Fruit fly (Drosophila melanogaster) whole organism, embryonic: ENCODE results near the gene CG14153.

ENCODE experiments used
- Adf1 ChIP-seq: fragments of 200-800 bp; sonication (Bioruptor generic); IDR thresholded peaks from 2 replicates; pipeline ENCODE4 v1.3.6; 2022; ENCODE audit warnings: missing biosample characterization, missing genetic modification characterization
- Antp ChIP-seq: fragments of 200-800 bp; sonication (Bioruptor generic); optimal IDR thresholded peaks from 3 replicates; lab custom pipeline; 2016; ENCODE audit warnings: missing biosample characterization, missing genetic modification characterization
- CG10209 ChIP-seq: fragments of 200-800 bp; sonication (Bioruptor generic); optimal IDR thresholded peaks from 3 replicates; lab custom pipeline; 2017; ENCODE audit warnings: missing biosample characterization, mild to moderate bottlenecking, missing genetic modification characterization, missing genetic modification reagents
- CG10543 ChIP-seq: fragments of 200-800 bp; sonication (Bioruptor generic); optimal IDR thresholded peaks from 3 replicates; lab custom pipeline; 2017; ENCODE audit warnings: missing biosample characterization, mild to moderate bottlenecking, missing genetic modification characterization, moderate library complexity
- CG11085 ChIP-seq: fragments of 200-800 bp; sonication (Bioruptor generic); IDR thresholded peaks from 2 replicates; pipeline ENCODE4 v1.3.6; 2022; ENCODE audit warnings: missing biosample characterization, missing genetic modification characterization
- CG11398 ChIP-seq: fragments of 200-800 bp; sonication (Bioruptor generic); optimal IDR thresholded peaks from 2 replicates; lab custom pipeline; 2016; ENCODE audit warnings: missing biosample characterization, missing genetic modification characterization
- CG11456 ChIP-seq: fragments of 200-800 bp; sonication (Bioruptor generic); IDR thresholded peaks from 3 replicates; pipeline ENCODE4 v1.3.6; 2022; ENCODE audit warnings: missing biosample characterization, missing genetic modification characterization
- CG12659 ChIP-seq: fragments of 200-800 bp; sonication (Bioruptor generic); optimal IDR thresholded peaks from 3 replicates; lab custom pipeline; 2017; ENCODE audit warnings: mild to moderate bottlenecking, missing biosample characterization, missing genetic modification reagents, missing genetic modification characterization
- CG12744 ChIP-seq: fragments of 200-800 bp; sonication (Bioruptor generic); optimal IDR thresholded peaks from 2 replicates; lab custom pipeline; 2016; ENCODE audit warnings: missing biosample characterization, missing genetic modification characterization
- CG15601 ChIP-seq: fragments of 200-800 bp; sonication (Bioruptor generic); optimal IDR thresholded peaks from 3 replicates; lab custom pipeline; 2019; ENCODE audit warnings: missing biosample characterization, mild to moderate bottlenecking, missing genetic modification characterization, moderate library complexity
- CG17361 ChIP-seq: fragments of 200-800 bp; sonication (Bioruptor generic); IDR thresholded peaks from 3 replicates; pipeline ENCODE4 v1.3.6; 2022; ENCODE audit warnings: missing biosample characterization, missing genetic modification characterization
- CG18599 ChIP-seq: fragments of 200-800 bp; sonication (Bioruptor generic); optimal IDR thresholded peaks from 3 replicates; lab custom pipeline; 2017; ENCODE audit warnings: missing biosample characterization, missing genetic modification characterization, mild to moderate bottlenecking, moderate library complexity, missing genetic modification reagents
- CG2202 ChIP-seq: fragments of 200-800 bp; sonication (Bioruptor generic); optimal IDR thresholded peaks from 2 replicates; lab custom pipeline; 2018; ENCODE audit warnings: missing biosample characterization, mild to moderate bottlenecking, missing genetic modification characterization
- CG2712 ChIP-seq: fragments of 200-800 bp; optimal IDR thresholded peaks from 3 replicates; lab custom pipeline; 2019; ENCODE audit warnings: missing biosample characterization, mild to moderate bottlenecking, missing genetic modification characterization, moderate library complexity
- CG31365 ChIP-seq: fragments of 200-800 bp; sonication (Bioruptor generic); optimal IDR thresholded peaks from 2 replicates; lab custom pipeline; 2018; ENCODE audit warnings: missing biosample characterization, mild to moderate bottlenecking, missing genetic modification characterization
- CG3407 ChIP-seq: fragments of 200-800 bp; sonication (Bioruptor generic); optimal IDR thresholded peaks from 2 replicates; lab custom pipeline; 2018; ENCODE audit warnings: missing biosample characterization, mild to moderate bottlenecking, missing genetic modification characterization
- CG43689 ChIP-seq: fragments of 200-800 bp; sonication (Bioruptor generic); IDR thresholded peaks from 2 replicates; pipeline ENCODE4 v1.3.6; 2022; ENCODE audit warnings: missing biosample characterization, missing genetic modification characterization
- CG7987 ChIP-seq: fragments of 200-800 bp; sonication (Bioruptor generic); optimal IDR thresholded peaks from 2 replicates; lab custom pipeline; 2018; ENCODE audit warnings: missing biosample characterization, mild to moderate bottlenecking, missing genetic modification characterization, moderate library complexity
- CG8388 ChIP-seq: fragments of 200-800 bp; sonication (Bioruptor generic); optimal IDR thresholded peaks from 2 replicates; lab custom pipeline; 2019; ENCODE audit warnings: missing biosample characterization, mild to moderate bottlenecking, missing genetic modification characterization, moderate library complexity
- CG9797 ChIP-seq: fragments of 200-800 bp; sonication (Bioruptor generic); optimal IDR thresholded peaks from 3 replicates; lab custom pipeline; 2018; ENCODE audit warnings: missing biosample characterization, mild to moderate bottlenecking, missing genetic modification characterization
- CrebB ChIP-seq: fragments of 200-800 bp; sonication (Bioruptor generic); optimal IDR thresholded peaks from 3 replicates; lab custom pipeline; 2018; ENCODE audit warnings: missing biosample characterization, mild to moderate bottlenecking, missing genetic modification characterization
- Doc3 ChIP-seq: fragments of 200-800 bp; sonication (Bioruptor generic); IDR thresholded peaks from 3 replicates; pipeline ENCODE4 v1.3.6; 2022; ENCODE audit warnings: missing biosample characterization, missing genetic modification characterization; ENCODE audit not compliant: partially characterized antibody
- Eip74EF ChIP-seq, 2 experiments: fragments of 200-800 bp in 1 of 2; fragments of >200 bp in 1 of 2; sonication (Bioruptor generic) in 1 of 2; optimal IDR thresholded peaks; 2 replicates each; lab custom pipeline; 2017 to 2019; ENCODE audit warnings: missing biosample characterization in 2 of 2, missing genetic modification characterization in 2 of 2, mild to moderate bottlenecking in 1 of 2, moderate library complexity in 1 of 2
- Ets65A ChIP-seq: fragments of 200-800 bp; sonication (Bioruptor generic); peaks from one replicate; lab custom pipeline; 2016; ENCODE audit warnings: missing biosample characterization, missing genetic modification characterization
- Gsc ChIP-seq: fragments of 200-800 bp; sonication (Bioruptor generic); IDR thresholded peaks from 2 replicates; pipeline ENCODE4 v1.3.6; 2022; ENCODE audit warnings: missing biosample characterization, missing genetic modification characterization
- H15 ChIP-seq: fragments of 200-800 bp; sonication (Bioruptor generic); IDR thresholded peaks from 3 replicates; pipeline ENCODE4 v1.3.6; 2022; ENCODE audit warnings: missing biosample characterization, missing genetic modification characterization
- HLH3B ChIP-seq: fragments of 200-800 bp; sonication (Bioruptor generic); IDR thresholded peaks from 2 replicates; pipeline ENCODE4 v1.3.6; 2022; ENCODE audit warnings: missing biosample characterization, missing genetic modification characterization
- Nf-YA ChIP-seq: fragments of 200-800 bp; sonication (Bioruptor generic); IDR thresholded peaks from 2 replicates; pipeline ENCODE4 v1.3.6; 2022; ENCODE audit warnings: missing biosample characterization, missing genetic modification characterization
- bigmax ChIP-seq: fragments of 200-800 bp; sonication (Bioruptor generic); optimal IDR thresholded peaks from 2 replicates; lab custom pipeline; 2018; ENCODE audit warnings: missing biosample characterization, mild to moderate bottlenecking, missing genetic modification characterization
- br ChIP-seq: fragments of >200 bp; optimal IDR thresholded peaks from 2 replicates; lab custom pipeline; 2017
- crol ChIP-seq: fragments of 200-800 bp; sonication (Bioruptor generic); IDR thresholded peaks from 2 replicates; pipeline ENCODE4 v1.3.6; 2022; ENCODE audit warnings: missing biosample characterization, missing genetic modification characterization
- dmrt99B ChIP-seq: fragments of 200-800 bp; sonication (Bioruptor generic); optimal IDR thresholded peaks from 2 replicates; lab custom pipeline; 2018; ENCODE audit warnings: missing biosample characterization, mild to moderate bottlenecking, missing genetic modification characterization, moderate library complexity
- fd3F ChIP-seq: fragments of 200-800 bp; sonication (Bioruptor generic); optimal IDR thresholded peaks from 2 replicates; lab custom pipeline; 2018; ENCODE audit warnings: missing biosample characterization, mild to moderate bottlenecking, missing genetic modification characterization, moderate library complexity
- fd96Cb ChIP-seq: fragments of 200-800 bp; sonication (Bioruptor generic); optimal IDR thresholded peaks from 2 replicates; lab custom pipeline; 2018; ENCODE audit warnings: missing biosample characterization, mild to moderate bottlenecking, missing genetic modification characterization, moderate library complexity
- h ChIP-seq: fragments of >200 bp; optimal IDR thresholded peaks from 2 replicates; lab custom pipeline; 2017
- hth ChIP-seq: fragments of >200 bp; optimal IDR thresholded peaks from 2 replicates; lab custom pipeline; 2017; ENCODE audit warnings: inconsistent platforms
- lov ChIP-seq, 2 experiments: fragments of 200-800 bp in 1 of 2; fragments of >200 bp in 1 of 2; sonication (Bioruptor generic) in 1 of 2; IDR thresholded peaks in 1 of 2; optimal IDR thresholded peaks in 1 of 2; 2 replicates in 1 of 2; 3 replicates in 1 of 2; pipeline versions ENCODE4 v1.3.6 to Lab custom; 2017 to 2022; ENCODE audit warnings: missing biosample characterization in 1 of 2, missing genetic modification characterization in 1 of 2
- mam ChIP-seq: fragments of 200-800 bp; sonication (Bioruptor generic); optimal IDR thresholded peaks from 3 replicates; lab custom pipeline; 2016; ENCODE audit warnings: missing biosample characterization, missing genetic modification characterization
- mirr ChIP-seq: fragments of 200-800 bp; sonication (Bioruptor generic); optimal IDR thresholded peaks from 3 replicates; lab custom pipeline; 2018; ENCODE audit warnings: missing biosample characterization, mild to moderate bottlenecking, missing genetic modification characterization
- nom ChIP-seq: fragments of 200-800 bp; sonication (Bioruptor generic); optimal IDR thresholded peaks from 2 replicates; lab custom pipeline; 2017; ENCODE audit warnings: missing biosample characterization, missing genetic modification characterization, mild to moderate bottlenecking, moderate library complexity, missing genetic modification reagents
- pita ChIP-seq: fragments of 200-800 bp; sonication (Bioruptor generic); optimal IDR thresholded peaks from 2 replicates; lab custom pipeline; 2017; ENCODE audit warnings: missing biosample characterization, mild to moderate bottlenecking, missing genetic modification characterization
- pros ChIP-seq: fragments of 200-800 bp; sonication (Bioruptor generic); optimal IDR thresholded peaks from 3 replicates; lab custom pipeline; 2019; ENCODE audit warnings: missing biosample characterization, mild to moderate bottlenecking, missing genetic modification characterization, moderate library complexity
- psq ChIP-seq: fragments of 200-800 bp; sonication (Bioruptor generic); optimal IDR thresholded peaks from 2 replicates; lab custom pipeline; 2017; ENCODE audit warnings: missing biosample characterization, missing genetic modification characterization
- ranshi ChIP-seq: fragments of 200-800 bp; sonication (Bioruptor generic); IDR thresholded peaks from 2 replicates; pipeline ENCODE4 v1.3.6; 2022; ENCODE audit warnings: missing biosample characterization, missing genetic modification characterization
- sc ChIP-seq, 3 experiments: fragments of >200 bp in 2 of 3; fragments of 200-800 bp in 1 of 3; sonication (Bioruptor generic) in 1 of 3; optimal IDR thresholded peaks; 2 replicates in 2 of 3; 3 replicates in 1 of 3; lab custom pipeline; 2017; ENCODE audit warnings: mild to moderate bottlenecking in 1 of 3, missing biosample characterization in 1 of 3, missing genetic modification characterization in 1 of 3, missing genetic modification reagents in 1 of 3
- sd ChIP-seq: fragments of 200-800 bp; sonication (Bioruptor generic); optimal IDR thresholded peaks from 3 replicates; lab custom pipeline; 2018; ENCODE audit warnings: missing biosample characterization, mild to moderate bottlenecking, missing genetic modification characterization, moderate library complexity
- so ChIP-seq: fragments of 200-800 bp; sonication (Bioruptor generic); IDR thresholded peaks from 3 replicates; pipeline ENCODE4 v1.3.6; 2022; ENCODE audit warnings: missing biosample characterization, missing genetic modification characterization
- sob ChIP-seq: fragments of 200-800 bp; sonication (Bioruptor generic); IDR thresholded peaks from 2 replicates; pipeline ENCODE4 v1.3.6; 2022; ENCODE audit warnings: missing biosample characterization, missing genetic modification characterization
- stwl ChIP-seq: fragments of 200-800 bp; sonication (Bioruptor generic); optimal IDR thresholded peaks from 3 replicates; lab custom pipeline; 2018; ENCODE audit warnings: missing biosample characterization, mild to moderate bottlenecking, missing genetic modification characterization, moderate library complexity
- yki ChIP-seq: fragments of >200 bp; optimal IDR thresholded peaks from 3 replicates; lab custom pipeline; 2018

Gene CG14153

DNA sequence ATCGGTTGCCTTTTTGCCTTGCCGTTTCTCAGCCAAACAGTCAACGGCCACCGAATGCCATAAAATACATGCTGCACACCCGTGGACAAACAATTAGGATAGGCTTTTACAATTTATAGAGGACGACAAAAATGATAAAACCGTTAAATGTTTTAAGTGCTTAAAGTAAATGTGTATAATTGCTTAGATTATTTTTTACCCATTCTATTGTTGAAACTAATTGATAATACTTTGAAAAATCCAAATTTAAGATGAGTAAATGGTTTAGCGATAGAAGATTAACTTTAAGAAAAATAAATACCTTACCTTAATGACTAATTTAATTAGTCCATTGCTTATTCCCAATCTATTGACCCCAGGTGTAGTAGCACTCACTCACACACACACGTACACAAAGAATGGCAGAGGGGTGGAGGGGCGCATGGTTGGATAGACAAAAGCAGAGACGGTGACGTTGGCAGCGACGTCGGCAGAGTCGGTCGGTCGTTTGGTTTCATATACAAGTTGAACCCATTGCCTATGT, 35.3 kb downstream of the CG14153 start (continued):
- TF ChIP-seq HLH3B (GFP tag; lab: Robert Waterston, UW), result peak; percentile 93
- TF ChIP-seq pros, result peak; percentile 92
- peak; percentile 88 for TF ChIP-seq Nf-YA
- TF ChIP-seq mam (GFP tag; lab: Kevin White, UChicago), result peak; percentile 88
- no peak for TF ChIP-seq lov (optimal IDR thresholded peaks at IDR 0.05; lab: Kevin White, UChicago)
- TF ChIP-seq lov (GFP tag; IDR thresholded peaks at IDR 0.05; lab: Robert Waterston, UW), result peak; percentile 75; the same call in 2 of the 3 replicates
- TF ChIP-seq fd96Cb (tag; lab: Kevin White, UChicago), result peak; percentile 93
- peak; percentile 87 for TF ChIP-seq CG11398 (GFP tag; lab: Kevin White, UChicago)
- peak; percentile 81 for TF ChIP-seq H15 (GFP tag; lab: Robert Waterston, UW)
- peak; percentile 68; the same call in 1 of the 2 replicates for TF ChIP-seq CG43689
- TF ChIP-seq CG10543, result peak; percentile 96
- TF ChIP-seq br (lab: Kevin White, UChicago), result no peak
- no peak for TF ChIP-seq Gsc
- TF ChIP-seq CG3407 (GFP tag; lab: Kevin White, UChicago), result peak; percentile 94
- TF ChIP-seq crol (GFP tag; lab: Robert Waterston, UW), result peak; percentile 97
- TF ChIP-seq CG2712 (tag; lab: Kevin White, UChicago), result peak; percentile 98
- TF ChIP-seq CG12744 (GFP tag; lab: Kevin White, UChicago), result peak; percentile 78
- TF ChIP-seq so (GFP tag; lab: Robert Waterston, UW), result peak; percentile 94; the same call in 2 of the 3 replicates
- TF ChIP-seq bigmax (GFP tag; lab: Kevin White, UChicago), result peak; percentile 57
- peak; percentile 83 for TF ChIP-seq CG2202 (tag; lab: Kevin White, UChicago)
- peak; percentile 87 for TF ChIP-seq CG11456 (GFP tag; lab: Robert Waterston, UW)
- peak; percentile 86 for TF ChIP-seq fd3F
- TF ChIP-seq Adf1 (GFP tag; lab: Robert Waterston, UW), result peak; percentile 98
- TF ChIP-seq stwl (tag; lab: Kevin White, UChicago), result peak; percentile 17
- peak; percentile 98 for TF ChIP-seq Ets65A
- TF ChIP-seq CG31365 (tag; lab: Kevin White, UChicago), result peak; percentile 45
- peak; percentile 85 for TF ChIP-seq CG7987 (GFP tag; lab: Kevin White, UChicago)
- peak; percentile 86 for TF ChIP-seq sob (GFP tag; lab: Robert Waterston, UW)
- TF ChIP-seq CG18599 (GFP tag; lab: Kevin White, UChicago), result peak; percentile 97
- no peak for TF ChIP-seq h (lab: Kevin White, UChicago)
- TF ChIP-seq CrebB, result peak; percentile 90
- TF ChIP-seq sc (optimal IDR thresholded peaks at IDR 0.05; lab: Kevin White, UChicago), result no peak
- peak; percentile 86 for TF ChIP-seq sc (GFP tag; optimal IDR thresholded peaks at IDR 0.05; lab: Kevin White, UChicago)
- TF ChIP-seq Doc3, result no peak
- TF ChIP-seq pita (GFP tag; lab: Kevin White, UChicago), result no peak
- no peak; the same call in none of the 2 replicates for TF ChIP-seq CG11085 (GFP tag; lab: Robert Waterston, UW)
- TF ChIP-seq sd, result peak; percentile 91
- TF ChIP-seq ranshi (GFP tag; lab: Robert Waterston, UW), result peak; percentile 92
- TF ChIP-seq CG9797, result peak; percentile 42
- peak; percentile 92 for TF ChIP-seq CG15601
- TF ChIP-seq yki (lab: Kevin White, UChicago), result peak; percentile 42
- peak; percentile 96 for TF ChIP-seq CG10209 (GFP tag; lab: Kevin White, UChicago)
- peak; percentile 99 for TF ChIP-seq dmrt99B
- TF ChIP-seq Antp (GFP tag; lab: Kevin White, UChicago), result peak; percentile 83
- peak; percentile 96 for TF ChIP-seq CG12659 (GFP tag; lab: Kevin White, UChicago)
- TF ChIP-seq psq (GFP tag; lab: Kevin White, UChicago), result peak; percentile 63
- peak; percentile 97 for TF ChIP-seq CG8388
- TF ChIP-seq nom, result peak; percentile 78
- TF ChIP-seq Eip74EF (GFP tag; optimal IDR thresholded peaks at IDR 0.05; lab: Kevin White, UChicago), result peak in 1 of 2 experiments; percentile 97
- TF ChIP-seq mirr (GFP tag; lab: Kevin White, UChicago), result peak; percentile 83
- peak; percentile 96 for TF ChIP-seq CG17361 (GFP tag; lab: Robert Waterston, UW)
- TF ChIP-seq hth (lab: Kevin White, UChicago), result no peak
